Worm (Caenorhabditis elegans) whole organism, L1 larva: ENCODE results near the gene abts-2.

ENCODE experiments used
- C16A3.4 ChIP-seq: fragments of 150-350 bp; optimal IDR thresholded peaks from 2 replicates; lab custom pipeline; 2014; ENCODE audit warnings: missing biosample characterization, missing genetic modification characterization
- blmp-1 ChIP-seq: fragments of 150-350 bp; optimal IDR thresholded peaks from 2 replicates; lab custom pipeline; 2014; ENCODE audit warnings: missing biosample characterization, missing genetic modification characterization
- ceh-63 ChIP-seq: fragments of 200-800 bp; sonication (Bioruptor generic); optimal IDR thresholded peaks from 2 replicates; lab custom pipeline; 2018; ENCODE audit warnings: mild to moderate bottlenecking, missing genetic modification characterization, missing compliant biosample characterization
- ceh-8 ChIP-seq: fragments of 200-800 bp; sonication (Bioruptor generic); optimal IDR thresholded peaks from 2 replicates; lab custom pipeline; 2018; ENCODE audit warnings: mild to moderate bottlenecking, missing genetic modification characterization, moderate library complexity, missing compliant biosample characterization
- ceh-88 ChIP-seq: fragments of 200-800 bp; sonication (Bioruptor generic); IDR thresholded peaks from 2 replicates; pipeline ENCODE4 v1.3.6; 2022; ENCODE audit warnings: missing genetic modification characterization, missing compliant biosample characterization
- ces-1 ChIP-seq: fragments of 150-350 bp; optimal IDR thresholded peaks from 2 replicates; lab custom pipeline; 2014; ENCODE audit warnings: missing biosample characterization, missing genetic modification reagents, missing genetic modification characterization
- dpl-1 ChIP-seq, 3 experiments: fragments of 150-350 bp in 2 of 3; sonication (generic microtip) in 1 of 3; optimal IDR thresholded peaks; 2 replicates each; lab custom pipeline; 2014 to 2017; ENCODE audit warnings: missing biosample characterization in 3 of 3, missing genetic modification characterization in 3 of 3, missing genetic modification reagents in 3 of 3
- efl-1 ChIP-seq, 4 experiments: fragments of 150-350 bp; optimal IDR thresholded peaks in 3 of 4; peaks in 1 of 4; 1 replicate in 1 of 4; 2 replicates in 3 of 4; lab custom pipeline; 2014; ENCODE audit warnings: missing biosample characterization in 2 of 4, missing genetic modification characterization in 2 of 4, missing genetic modification reagents in 2 of 4
- egl-13 ChIP-seq: sonication (generic microtip); optimal IDR thresholded peaks from 2 replicates; lab custom pipeline; 2016; ENCODE audit warnings: missing genotype, missing genetic modification reagents, missing genetic modification characterization, missing compliant biosample characterization
- elt-2 ChIP-seq: sonication (generic microtip); optimal IDR thresholded peaks from 2 replicates; lab custom pipeline; 2016; ENCODE audit warnings: missing genetic modification characterization, mild to moderate bottlenecking, inconsistent platforms, missing compliant biosample characterization, missing genetic modification reagents
- elt-3 ChIP-seq, 6 experiments: fragments of 150-350 bp in 1 of 6; sonication (generic microtip); optimal IDR thresholded peaks; 2 replicates each; lab custom pipeline; 2017 to 2018; ENCODE audit warnings: missing biosample characterization in 6 of 6, missing genetic modification characterization in 6 of 6, inconsistent platforms in 1 of 6
- fkh-10 ChIP-seq: sonication (generic microtip); optimal IDR thresholded peaks from 2 replicates; lab custom pipeline; 2017; ENCODE audit warnings: missing biosample characterization, missing genetic modification reagents, missing genetic modification characterization
- fkh-4 ChIP-seq: sonication (generic microtip); optimal IDR thresholded peaks from 2 replicates; lab custom pipeline; 2016; ENCODE audit warnings: missing compliant biosample characterization, missing genetic modification characterization, borderline replicate concordance
- hlh-17 ChIP-seq: fragments of 200-800 bp; sonication (Bioruptor generic); optimal IDR thresholded peaks from 2 replicates; lab custom pipeline; 2018; ENCODE audit warnings: missing genetic modification characterization, mild to moderate bottlenecking, missing compliant biosample characterization, moderate library complexity, borderline replicate concordance
- hpl-2 ChIP-seq: fragments of 150-350 bp; optimal IDR thresholded peaks from 2 replicates; lab custom pipeline; 2014; ENCODE audit warnings: missing biosample characterization, missing genetic modification reagents, missing genetic modification characterization
- lin-14 ChIP-seq: fragments of 200-800 bp; sonication (Bioruptor generic); optimal IDR thresholded peaks from 2 replicates; lab custom pipeline; 2018; ENCODE audit warnings: mild to moderate bottlenecking, missing genetic modification characterization, moderate library complexity, missing compliant biosample characterization
- lin-35 ChIP-seq, 2 experiments: fragments of 150-350 bp; optimal IDR thresholded peaks; 2 replicates each; lab custom pipeline; 2014; ENCODE audit warnings: missing biosample characterization in 2 of 2, missing genetic modification characterization in 2 of 2, missing genetic modification reagents in 2 of 2
- lir-3 ChIP-seq: sonication (generic microtip); optimal IDR thresholded peaks from 2 replicates; lab custom pipeline; 2016; ENCODE audit warnings: mild to moderate bottlenecking, missing genetic modification characterization, moderate library complexity, missing compliant biosample characterization; ENCODE audit not compliant: poor library complexity
- mab-9 ChIP-seq: fragments of 200-800 bp; sonication (Bioruptor generic); IDR thresholded peaks from 2 replicates; pipeline ENCODE4 v1.3.6; 2022; ENCODE audit warnings: missing genetic modification reagents, missing genetic modification characterization, missing compliant biosample characterization
- mdl-1 ChIP-seq, 2 experiments: fragments of 150-350 bp; optimal IDR thresholded peaks; 2 replicates each; lab custom pipeline; 2014 to 2017; ENCODE audit warnings: missing biosample characterization in 2 of 2, missing genetic modification characterization in 2 of 2, inconsistent platforms in 1 of 2
- nhr-12 ChIP-seq: sonication (generic microtip); optimal IDR thresholded peaks from 2 replicates; lab custom pipeline; 2017; ENCODE audit warnings: missing biosample characterization, missing genetic modification characterization
- nhr-20 ChIP-seq: sonication (generic microtip); optimal IDR thresholded peaks from 2 replicates; lab custom pipeline; 2016; ENCODE audit warnings: mild to moderate bottlenecking, missing genetic modification characterization, missing compliant biosample characterization
- nhr-28 ChIP-seq: fragments of 150-350 bp; optimal IDR thresholded peaks from 2 replicates; lab custom pipeline; 2014; ENCODE audit warnings: missing biosample characterization, missing genetic modification characterization
- nhr-71 ChIP-seq: sonication (generic microtip); optimal IDR thresholded peaks from 2 replicates; lab custom pipeline; 2016; ENCODE audit warnings: mild to moderate bottlenecking, missing genetic modification characterization, moderate library complexity, missing compliant biosample characterization
- nhr-77 ChIP-seq: fragments of 150-350 bp; optimal IDR thresholded peaks from 2 replicates; lab custom pipeline; 2014; ENCODE audit warnings: missing biosample characterization, missing genetic modification characterization
- nhr-85 ChIP-seq: sonication (generic microtip); peaks from one replicate; lab custom pipeline; 2016; ENCODE audit warnings: missing genetic modification characterization, inconsistent platforms, missing compliant biosample characterization
- nhr-90 ChIP-seq: sonication (generic microtip); optimal IDR thresholded peaks from 2 replicates; lab custom pipeline; 2016; ENCODE audit warnings: mild to moderate bottlenecking, missing genetic modification characterization, missing compliant biosample characterization; ENCODE audit not compliant: poor library complexity
- snu-23 ChIP-seq: sonication (generic microtip); optimal IDR thresholded peaks from 2 replicates; lab custom pipeline; 2016; ENCODE audit warnings: missing genetic modification characterization, missing compliant biosample characterization
- tbx-2 ChIP-seq: sonication (generic microtip); optimal IDR thresholded peaks from 2 replicates; lab custom pipeline; 2016; ENCODE audit warnings: missing genetic modification characterization, missing compliant biosample characterization
- tlp-1 ChIP-seq: fragments of 150-350 bp; optimal IDR thresholded peaks from 2 replicates; lab custom pipeline; 2014; ENCODE audit warnings: missing biosample characterization, missing genetic modification characterization
- unc-30 ChIP-seq: sonication (generic microtip); optimal IDR thresholded peaks from 2 replicates; lab custom pipeline; 2017; ENCODE audit warnings: missing biosample characterization, missing genetic modification characterization
- vab-15 ChIP-seq: sonication (generic microtip); optimal IDR thresholded peaks from 2 replicates; lab custom pipeline; 2017; ENCODE audit warnings: missing genotype, mild to moderate bottlenecking, missing genetic modification characterization, missing compliant biosample characterization
- zag-1 ChIP-seq: fragments of 150-350 bp; optimal IDR thresholded peaks from 2 replicates; lab custom pipeline; 2014; ENCODE audit warnings: missing biosample characterization, missing genetic modification characterization
- ztf-11 ChIP-seq, 2 experiments: sonication (generic microtip); optimal IDR thresholded peaks; 2 replicates each; lab custom pipeline; 2016 to 2017; ENCODE audit warnings: missing genetic modification characterization in 2 of 2, missing biosample characterization in 1 of 2, missing compliant biosample characterization in 1 of 2

Gene abts-2

ce11 chrX:11585375-11585774 is at the start of gene abts-2:
TSS of gene abts-2 (plus strand) at chrX:11585675.
- no peak for TF ChIP-seq unc-30 (tag; lab: Kevin White, UChicago)
- TF ChIP-seq nhr-85 (tag; lab: Kevin White, UChicago) = no peak
- no peak for TF ChIP-seq efl-1 (optimal IDR thresholded peaks at IDR 0.05; lab: Kevin White, UChicago)
- no peak for TF ChIP-seq efl-1 (GFP tag; optimal IDR thresholded peaks at IDR 0.05 in 1 of 2; lab: Kevin White, UChicago)
- TF ChIP-seq ceh-8 (GFP tag; lab: Kevin White, UChicago) = no peak
- TF ChIP-seq ces-1 (GFP tag; lab: Kevin White, UChicago) = no peak

ce11 chrX:11536408-11536807 is 49.1 kb upstream of the abts-2 start, which contains the start of gene C35C5.9:
TSS of gene C35C5.9 (plus strand) at chrX:11536568.
- TF ChIP-seq dpl-1 (GFP tag; optimal IDR thresholded peaks at IDR 0.05; lab: Kevin White, UChicago) = peak in 1 of 3 experiments; percentile 10
- peak in 1 of 2 experiments; percentile 65 for TF ChIP-seq lin-35 (GFP tag; optimal IDR thresholded peaks at IDR 0.05; lab: Kevin White, UChicago)
- peak; percentile 66 for TF ChIP-seq blmp-1 (tag; lab: Kevin White, UChicago)
- peak; percentile 39 for TF ChIP-seq tbx-2
- peak in 2 of 6 experiments; percentile 51 to 56 for TF ChIP-seq elt-3 (tag; optimal IDR thresholded peaks at IDR 0.05; lab: Kevin White, UChicago)
- TF ChIP-seq egl-13 (tag; lab: Kevin White, UChicago) = no peak
- peak; percentile 67 for TF ChIP-seq snu-23
- TF ChIP-seq tlp-1 (tag; lab: Kevin White, UChicago) = no peak
- TF ChIP-seq efl-1 (optimal IDR thresholded peaks at IDR 0.05; lab: Kevin White, UChicago) = no peak
- TF ChIP-seq efl-1 (GFP tag; optimal IDR thresholded peaks at IDR 0.05 in 1 of 2; lab: Kevin White, UChicago) = peak in 1 of 2 experiments; percentile 89
- peak; percentile 89 for TF ChIP-seq nhr-85 (tag; lab: Kevin White, UChicago)
- TF ChIP-seq mdl-1 (tag; optimal IDR thresholded peaks at IDR 0.05; lab: Kevin White, UChicago) = peak in 1 of 2 experiments; percentile 37
- TF ChIP-seq nhr-71 (tag; lab: Kevin White, UChicago) = peak; percentile 49
- TF ChIP-seq elt-2 (tag; lab: Kevin White, UChicago) = no peak
- TF ChIP-seq nhr-20 = peak; percentile 81
- no peak for TF ChIP-seq ztf-11 (tag; optimal IDR thresholded peaks at IDR 0.05; lab: Kevin White, UChicago)
- peak; percentile 63 for TF ChIP-seq nhr-90

- peak in 1 of 2 experiments; percentile 0 for TF ChIP-seq lin-35 (GFP tag; optimal IDR thresholded peaks at IDR 0.05; lab: Kevin White, UChicago)
- TF ChIP-seq vab-15 (tag; lab: Kevin White, UChicago) = no peak
- TF ChIP-seq nhr-71 (tag; lab: Kevin White, UChicago) = peak; percentile 17
- TF ChIP-seq mab-9 (GFP tag; lab: Robert Waterston, UW) = no peak
- TF ChIP-seq lin-14 = no peak
- no peak for TF ChIP-seq ceh-88 (GFP tag; lab: Robert Waterston, UW)
- TF ChIP-seq lir-3 (tag; lab: Kevin White, UChicago) = no peak
- TF ChIP-seq nhr-90 = peak; percentile 51
- no peak for TF ChIP-seq zag-1 (tag; lab: Kevin White, UChicago)
- TF ChIP-seq efl-1 (optimal IDR thresholded peaks at IDR 0.05; lab: Kevin White, UChicago) = no peak
- TF ChIP-seq efl-1 (GFP tag; optimal IDR thresholded peaks at IDR 0.05 in 1 of 2; lab: Kevin White, UChicago) = peak in 1 of 2 experiments; percentile 86
These were observed 48.2 kb upstream of the abts-2 start, which contains the start of gene gcp-2.2 for ce11 chrX:11537240-11537764. TSS of gene gcp-2.2 (plus strand) at chrX:11537714.

- TF ChIP-seq hlh-17 (no peak), ceh-8 (GFP tag; lab: Kevin White, UChicago) (no peak), nhr-90 (no peak), hpl-2 (GFP tag; lab: Kevin White, UChicago) (no peak), nhr-28 (no peak), C16A3.4 (tag; lab: Kevin White, UChicago) (no peak), ceh-63 (GFP tag; lab: Kevin White, UChicago) (no peak), lir-3 (tag; lab: Kevin White, UChicago) (no peak), nhr-77 (tag; lab: Kevin White, UChicago) (no peak), nhr-12 (tag; lab: Kevin White, UChicago) (no peak), tbx-2 (no peak), fkh-10 (no peak), fkh-4 (tag; lab: Kevin White, UChicago) (no peak)
These were observed 43.8 kb upstream of the abts-2 start for ce11 chrX:11541690-11542089.
